Worm (Caenorhabditis elegans) whole organism, young adult: ENCODE measurements around the gene ZK892.6.

Source experiments
- B0019.2 ChIP-seq: fragments of 200-800 bp; sonication (Bioruptor generic); conservative IDR thresholded peaks from 2 replicates; pipeline ENCODE4 v1.3.6; 2022; ENCODE audit warnings: missing genetic modification reagents, missing genetic modification characterization, missing compliant biosample characterization
- D2030.7 ChIP-seq: fragments of 200-800 bp; sonication (Bioruptor generic); IDR thresholded peaks from 2 replicates; pipeline ENCODE4 v1.3.6; 2022; ENCODE audit warnings: missing genetic modification reagents, missing genetic modification characterization, missing compliant biosample characterization
- F10E7.11 ChIP-seq: sonication (generic microtip); optimal IDR thresholded peaks from 2 replicates; lab custom pipeline; 2017; ENCODE audit warnings: mild to moderate bottlenecking, missing genetic modification characterization, moderate library complexity, missing compliant biosample characterization
- F23B12.7 ChIP-seq: sonication (generic microtip); optimal IDR thresholded peaks from 2 replicates; lab custom pipeline; 2017; ENCODE audit warnings: missing genetic modification characterization, mild to moderate bottlenecking, missing compliant biosample characterization, antibody characterized with exemption, moderate library complexity; ENCODE audit not compliant: insufficient read depth
- F33H1.4 ChIP-seq: fragments of 200-800 bp; sonication (Bioruptor generic); IDR thresholded peaks from 2 replicates; pipeline ENCODE4 v1.3.6; 2022; ENCODE audit warnings: missing genetic modification reagents, missing genetic modification characterization, missing compliant biosample characterization
- F52B5.7 ChIP-seq: sonication (generic microtip); optimal IDR thresholded peaks from 2 replicates; lab custom pipeline; 2016; ENCODE audit warnings: mild to moderate bottlenecking, missing genetic modification characterization, missing compliant biosample characterization
- F57A8.1 ChIP-seq: fragments of 200-800 bp; sonication (Bioruptor generic); optimal IDR thresholded peaks from 2 replicates; lab custom pipeline; 2018; ENCODE audit warnings: mild to moderate bottlenecking, missing genetic modification characterization, moderate library complexity, missing compliant biosample characterization
- K12H6.12 ChIP-seq: fragments of 200-800 bp; sonication (Bioruptor generic); optimal IDR thresholded peaks from 2 replicates; lab custom pipeline; 2018; ENCODE audit warnings: mild to moderate bottlenecking, missing genetic modification characterization, missing compliant biosample characterization
- T26A5.8 ChIP-seq: sonication (generic microtip); optimal IDR thresholded peaks from 2 replicates; lab custom pipeline; 2016; ENCODE audit warnings: missing genetic modification characterization, missing compliant biosample characterization
- Y79H2A.3 ChIP-seq: fragments of 200-800 bp; sonication (Bioruptor generic); conservative IDR thresholded peaks from 2 replicates; pipeline ENCODE4 v1.3.6; 2022; ENCODE audit warnings: missing genetic modification reagents, missing genetic modification characterization, missing compliant biosample characterization
- akir-1 ChIP-seq: fragments of 200-800 bp; sonication (Bioruptor generic); optimal IDR thresholded peaks from 2 replicates; lab custom pipeline; 2018; ENCODE audit warnings: mild to moderate bottlenecking, missing genetic modification characterization, moderate library complexity, missing compliant biosample characterization
- ama-1 ChIP-seq, 3 experiments: fragments of 150-350 bp in 1 of 3; sonication (generic microtip) in 2 of 3; optimal IDR thresholded peaks; 2 replicates each; lab custom pipeline; 2014 to 2018; ENCODE audit warnings: missing biosample characterization in 2 of 3, missing genetic modification characterization in 2 of 3, missing genetic modification reagents in 2 of 3
- attf-6 ChIP-seq: fragments of 200-800 bp; sonication (Bioruptor generic); IDR thresholded peaks from 2 replicates; pipeline ENCODE4 v1.3.6; 2022; ENCODE audit warnings: missing genetic modification reagents, missing genetic modification characterization, missing compliant biosample characterization
- bed-2 ChIP-seq: fragments of 200-800 bp; sonication (Bioruptor generic); IDR thresholded peaks from 2 replicates; pipeline ENCODE4 v1.3.6; 2022; ENCODE audit warnings: missing genetic modification reagents, missing genetic modification characterization, missing compliant biosample characterization
- ccch-3 ChIP-seq: fragments of 200-800 bp; sonication (Bioruptor generic); optimal IDR thresholded peaks from 2 replicates; lab custom pipeline; 2018; ENCODE audit warnings: mild to moderate bottlenecking, missing genetic modification characterization, missing compliant biosample characterization
- cebp-1 ChIP-seq, 2 experiments: fragments of 200-800 bp in 1 of 2; sonication (Bioruptor generic) in 1 of 2; sonication (generic microtip) in 1 of 2; IDR thresholded peaks in 1 of 2; optimal IDR thresholded peaks in 1 of 2; 2 replicates each; pipeline versions ENCODE4 v1.3.6 to Lab custom; 2017 to 2022; ENCODE audit warnings: missing compliant biosample characterization in 2 of 2, missing genetic modification characterization in 2 of 2, mild to moderate bottlenecking in 1 of 2, missing genetic modification reagents in 1 of 2, moderate library complexity in 1 of 2
- ceh-91 ChIP-seq: fragments of 200-800 bp; sonication (Bioruptor generic); IDR thresholded peaks from 2 replicates; pipeline ENCODE4 v1.3.6; 2022; ENCODE audit warnings: missing genetic modification reagents, missing genetic modification characterization, missing compliant biosample characterization
- dox-1 ChIP-seq: fragments of 200-800 bp; sonication (Bioruptor generic); IDR thresholded peaks from 2 replicates; pipeline ENCODE4 v1.3.6; 2022; ENCODE audit warnings: missing genetic modification reagents, missing genetic modification characterization, missing compliant biosample characterization
- egl-18 ChIP-seq: fragments of 200-800 bp; sonication (Bioruptor generic); IDR thresholded peaks from 2 replicates; pipeline ENCODE4 v1.3.6; 2022; ENCODE audit warnings: missing genetic modification reagents, missing genetic modification characterization, missing compliant biosample characterization
- ekl-4 ChIP-seq: fragments of 200-800 bp; sonication (Bioruptor generic); IDR thresholded peaks from 2 replicates; pipeline ENCODE4 v1.3.6; 2022; ENCODE audit warnings: missing genetic modification reagents, missing genetic modification characterization, missing compliant biosample characterization
- ets-4 ChIP-seq: fragments of 200-800 bp; sonication (Bioruptor generic); optimal IDR thresholded peaks from 2 replicates; lab custom pipeline; 2018; ENCODE audit warnings: mild to moderate bottlenecking, missing genetic modification characterization, missing compliant biosample characterization
- him-1 ChIP-seq: sonication (generic microtip); optimal IDR thresholded peaks from 2 replicates; lab custom pipeline; 2016; ENCODE audit warnings: missing genotype, missing genetic modification reagents, missing genetic modification characterization, missing compliant biosample characterization
- let-526 ChIP-seq: fragments of 200-800 bp; sonication (Bioruptor generic); IDR thresholded peaks from 2 replicates; pipeline ENCODE4 v1.3.6; 2022; ENCODE audit warnings: missing genetic modification reagents, missing genetic modification characterization, missing compliant biosample characterization
- lin-54 ChIP-seq: fragments of 200-800 bp; sonication (Bioruptor generic); optimal IDR thresholded peaks from 2 replicates; lab custom pipeline; 2018; ENCODE audit warnings: mild to moderate bottlenecking, missing genetic modification characterization, missing compliant biosample characterization
- lir-1 ChIP-seq: fragments of 200-800 bp; sonication (Bioruptor generic); conservative IDR thresholded peaks from 2 replicates; pipeline ENCODE4 v1.3.6; 2022; ENCODE audit warnings: missing genetic modification reagents, missing genetic modification characterization, missing compliant biosample characterization
- lsl-1 ChIP-seq: fragments of 200-800 bp; sonication (Bioruptor generic); optimal IDR thresholded peaks from 2 replicates; lab custom pipeline; 2018; ENCODE audit warnings: mild to moderate bottlenecking, missing genetic modification characterization, moderate library complexity, missing compliant biosample characterization
- madf-10 ChIP-seq: sonication (generic microtip); optimal IDR thresholded peaks from 2 replicates; lab custom pipeline; 2016; ENCODE audit warnings: mild to moderate bottlenecking, missing genetic modification characterization, missing compliant biosample characterization
- madf-6 ChIP-seq: fragments of 200-800 bp; sonication (Bioruptor generic); IDR thresholded peaks from 2 replicates; pipeline ENCODE4 v1.3.6; 2022; ENCODE audit warnings: missing genetic modification reagents, missing genetic modification characterization, missing compliant biosample characterization
- madf-8 ChIP-seq: fragments of 200-800 bp; sonication (Bioruptor generic); conservative IDR thresholded peaks from 2 replicates; pipeline ENCODE4 v1.3.6; 2022; ENCODE audit warnings: missing genetic modification reagents, missing genetic modification characterization, missing compliant biosample characterization
- mxl-1 ChIP-seq: sonication (generic microtip); optimal IDR thresholded peaks from 2 replicates; lab custom pipeline; 2016; ENCODE audit warnings: missing genetic modification characterization, missing compliant biosample characterization
- nfya-1 ChIP-seq: sonication (generic microtip); optimal IDR thresholded peaks from 2 replicates; lab custom pipeline; 2017; ENCODE audit warnings: antibody characterized with exemption, missing compliant biosample characterization, missing genetic modification characterization, borderline replicate concordance; ENCODE audit not compliant: insufficient read depth
- nhr-179 ChIP-seq: sonication (generic microtip); optimal IDR thresholded peaks from 2 replicates; lab custom pipeline; 2016; ENCODE audit warnings: mild to moderate bottlenecking, missing genetic modification characterization, missing compliant biosample characterization
- nhr-27 ChIP-seq: fragments of 200-800 bp; sonication (Bioruptor generic); optimal IDR thresholded peaks from 2 replicates; lab custom pipeline; 2018; ENCODE audit warnings: mild to moderate bottlenecking, missing genetic modification characterization, moderate library complexity, missing compliant biosample characterization
- pha-4 ChIP-seq: fragments of 150-350 bp; sonication (generic microtip); optimal IDR thresholded peaks from 2 replicates; lab custom pipeline; 2014; ENCODE audit warnings: missing biosample characterization, missing genetic modification reagents, missing genetic modification characterization
- rcor-1 ChIP-seq: fragments of 200-800 bp; sonication (Bioruptor generic); IDR thresholded peaks from 2 replicates; pipeline ENCODE4 v1.3.6; 2022; ENCODE audit warnings: missing genetic modification reagents, missing genetic modification characterization, missing compliant biosample characterization
- repo-1 ChIP-seq: sonication (generic microtip); optimal IDR thresholded peaks from 2 replicates; lab custom pipeline; 2017; ENCODE audit warnings: mild to moderate bottlenecking, missing genetic modification characterization, missing compliant biosample characterization
- rpc-1 ChIP-seq, 2 experiments: fragments of 150-350 bp in 1 of 2; sonication (generic microtip) in 1 of 2; optimal IDR thresholded peaks; 2 replicates each; lab custom pipeline; 2014 to 2018; ENCODE audit warnings: missing biosample characterization in 1 of 2, missing genetic modification characterization in 1 of 2, missing genetic modification reagents in 1 of 2, missing genotype in 1 of 2
- sea-2 ChIP-seq: fragments of 200-800 bp; sonication (Bioruptor generic); IDR thresholded peaks from 2 replicates; pipeline ENCODE4 v1.3.6; 2022; ENCODE audit warnings: missing genetic modification characterization, missing compliant biosample characterization
- snpc-1.1 ChIP-seq: sonication (generic microtip); optimal IDR thresholded peaks from 2 replicates; lab custom pipeline; 2017; ENCODE audit warnings: missing genetic modification characterization, mild to moderate bottlenecking, missing compliant biosample characterization, antibody characterized with exemption, moderate library complexity, missing genotype, missing genetic modification reagents; ENCODE audit not compliant: insufficient read depth
- snpc-1.3 ChIP-seq: sonication (generic microtip); optimal IDR thresholded peaks from 2 replicates; lab custom pipeline; 2017; ENCODE audit warnings: missing genetic modification characterization, mild to moderate bottlenecking, missing compliant biosample characterization, antibody characterized with exemption, moderate library complexity, missing genotype, missing genetic modification reagents; ENCODE audit not compliant: insufficient read depth
- snpc-3.4 ChIP-seq: sonication (generic microtip); optimal IDR thresholded peaks from 2 replicates; lab custom pipeline; 2017; ENCODE audit warnings: missing genetic modification characterization, mild to moderate bottlenecking, missing compliant biosample characterization, antibody characterized with exemption, moderate library complexity, missing genotype, missing genetic modification reagents
- somi-1 ChIP-seq: fragments of 200-800 bp; sonication (Bioruptor generic); optimal IDR thresholded peaks from 2 replicates; lab custom pipeline; 2018; ENCODE audit warnings: mild to moderate bottlenecking, missing genetic modification characterization, missing compliant biosample characterization
- tlf-1 ChIP-seq: fragments of 200-800 bp; sonication (Bioruptor generic); optimal IDR thresholded peaks from 2 replicates; lab custom pipeline; 2018; ENCODE audit warnings: mild to moderate bottlenecking, missing genetic modification characterization, missing compliant biosample characterization
- unc-130 ChIP-seq: sonication (generic microtip); optimal IDR thresholded peaks from 2 replicates; lab custom pipeline; 2016; ENCODE audit warnings: missing genetic modification reagents, missing genetic modification characterization, missing compliant biosample characterization
- xnd-1 ChIP-seq: sonication (generic microtip); optimal IDR thresholded peaks from 2 replicates; lab custom pipeline; 2016; ENCODE audit warnings: missing genotype, missing genetic modification reagents, missing genetic modification characterization, missing compliant biosample characterization

Gene ZK892.6

DNA sequence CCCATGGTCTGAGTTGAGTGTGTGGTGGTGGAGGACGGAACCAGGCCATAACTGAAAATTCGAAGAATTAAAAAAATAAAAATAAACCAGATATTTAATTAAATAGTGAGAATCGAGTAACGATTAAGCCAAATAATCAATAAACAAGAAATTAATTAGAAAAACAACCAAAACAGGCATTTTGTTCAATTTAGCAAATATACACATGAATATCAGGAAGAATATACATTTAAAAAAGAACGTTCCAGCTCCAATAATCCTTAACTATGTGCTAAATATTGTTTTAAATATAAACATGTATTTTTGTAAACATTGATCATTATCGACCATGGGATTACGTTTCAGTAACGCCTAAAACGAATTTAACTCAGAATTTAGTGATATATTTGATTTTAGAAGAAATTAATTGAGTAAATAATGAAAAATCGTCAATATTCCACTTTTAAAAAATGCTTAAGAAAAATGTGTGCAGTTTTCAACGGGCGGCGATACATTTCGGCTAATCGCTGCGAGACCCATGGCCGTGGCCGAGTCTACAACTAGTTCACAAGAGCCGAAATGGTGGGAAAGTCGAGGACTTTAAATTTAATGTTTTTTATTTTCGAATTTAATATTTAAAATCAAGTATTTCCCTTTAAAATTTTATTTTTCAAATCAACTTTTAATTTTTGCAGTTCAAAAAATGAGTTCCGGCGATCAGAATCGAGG, 11.8 kb downstream of the ZK892.6 start, which contains the start of the genes R53.4 and psf-1 (continued):
- TF ChIP-seq ccch-3 (GFP tag; lab: Kevin White, UChicago), result no peak
- TF ChIP-seq lsl-1 (GFP tag; lab: Kevin White, UChicago), result peak; percentile 62
- peak; percentile 52 for TF ChIP-seq unc-130 (GFP tag; lab: Kevin White, UChicago)
- no peak for TF ChIP-seq pha-4 (tag; lab: Kevin White, UChicago)
- TF ChIP-seq B0019.2 (GFP tag; lab: Robert Waterston, UW), result no peak; the same call in 1 of the 2 replicates
- peak; percentile 4 for TF ChIP-seq madf-10 (tag; lab: Kevin White, UChicago)
- no peak for TF ChIP-seq rcor-1 (GFP tag; lab: Robert Waterston, UW)
- no peak for TF ChIP-seq nhr-179 (tag; lab: Kevin White, UChicago)
- TF ChIP-seq nfya-1, result no peak
- no peak for TF ChIP-seq somi-1 (GFP tag; lab: Kevin White, UChicago)
- peak; percentile 88 for TF ChIP-seq F33H1.4 (GFP tag; lab: Robert Waterston, UW)
- TF ChIP-seq lir-1, result 0 out of 2 replicates have a peak, but pooled peaks have one; percentile 32
- TF ChIP-seq F52B5.7 (tag; lab: Kevin White, UChicago), result no peak
- no peak for TF ChIP-seq K12H6.12 (tag; lab: Kevin White, UChicago)
- no peak for TF ChIP-seq cebp-1 (GFP tag; IDR thresholded peaks at IDR 0.05; lab: Robert Waterston, UW)
- TF ChIP-seq cebp-1 (tag; optimal IDR thresholded peaks at IDR 0.05; lab: Kevin White, UChicago), result peak; percentile 37
- TF ChIP-seq F23B12.7, result peak; percentile 83
- TF ChIP-seq snpc-3.4, result peak; percentile 64
- no peak for TF ChIP-seq sea-2 (GFP tag; lab: Robert Waterston, UW)
- TF ChIP-seq Y79H2A.3, result no peak
- no peak for TF ChIP-seq bed-2 (GFP tag; lab: Robert Waterston, UW)
- TF ChIP-seq D2030.7 (GFP tag; lab: Robert Waterston, UW), result peak; percentile 70
- TF ChIP-seq snpc-1.3 (tag; lab: Kevin White, UChicago), result peak; percentile 41
- no peak for TF ChIP-seq tlf-1 (GFP tag; lab: Kevin White, UChicago)
- TF ChIP-seq akir-1 (GFP tag; lab: Kevin White, UChicago), result no peak
- TF ChIP-seq madf-8 (GFP tag; lab: Robert Waterston, UW), result peak; percentile 19; the same call in 1 of the 2 replicates
- TF ChIP-seq F57A8.1 (GFP tag; lab: Kevin White, UChicago), result no peak
- no peak for TF ChIP-seq snpc-1.1 (tag; lab: Kevin White, UChicago)
- peak; percentile 62 for TF ChIP-seq madf-6 (GFP tag; lab: Robert Waterston, UW)
- no peak for TF ChIP-seq F10E7.11 (tag; lab: Kevin White, UChicago)
- TF ChIP-seq ceh-91 (GFP tag; lab: Robert Waterston, UW), result peak; percentile 58
- peak; percentile 47; the same call in 1 of the 2 replicates for TF ChIP-seq let-526
- TF ChIP-seq nhr-27 (tag; lab: Kevin White, UChicago), result no peak
- peak; percentile 69 for TF ChIP-seq lin-54 (GFP tag; lab: Kevin White, UChicago)
- no peak for TF ChIP-seq him-1
- TF ChIP-seq T26A5.8 (tag; lab: Kevin White, UChicago), result no peak
- TF ChIP-seq mxl-1 (tag; lab: Kevin White, UChicago), result no peak
- TF ChIP-seq ekl-4 (GFP tag; lab: Robert Waterston, UW), result no peak
- no peak for TF ChIP-seq ama-1 (optimal IDR thresholded peaks at IDR 0.05; lab: Kevin White, UChicago)
- no peak for TF ChIP-seq ama-1 (GFP tag; optimal IDR thresholded peaks at IDR 0.05; lab: Kevin White, UChicago)
- TF ChIP-seq xnd-1 (tag; lab: Kevin White, UChicago), result no peak
- TF ChIP-seq rpc-1 (optimal IDR thresholded peaks at IDR 0.05; lab: Kevin White, UChicago), result no peak
- TF ChIP-seq rpc-1 (tag; optimal IDR thresholded peaks at IDR 0.05; lab: Kevin White, UChicago), result no peak
- TF ChIP-seq attf-6 (GFP tag; lab: Robert Waterston, UW), result no peak
- TF ChIP-seq ets-4 (GFP tag; lab: Kevin White, UChicago), result no peak
- no peak for TF ChIP-seq repo-1
- peak; percentile 77 for TF ChIP-seq dox-1
- TF ChIP-seq egl-18 (GFP tag; lab: Robert Waterston, UW), result no peak
